Fruit fly (Drosophila melanogaster) whole organism, embryonic: ENCODE measurements around the gene ClpX.

ENCODE experiments used
- Antp ChIP-seq: fragments of 200-800 bp; sonication (Bioruptor generic); optimal IDR thresholded peaks from 3 replicates; lab custom pipeline; 2016; ENCODE audit warnings: missing biosample characterization, missing genetic modification characterization
- BEAF-32 ChIP-seq: fragments of 200-800 bp; sonication (Bioruptor generic); optimal IDR thresholded peaks from 3 replicates; lab custom pipeline; 2017; ENCODE audit warnings: missing biosample characterization, missing genetic modification characterization, mild to moderate bottlenecking, moderate library complexity, missing genetic modification reagents
- C15 ChIP-seq: fragments of 200-800 bp; sonication (Bioruptor generic); IDR thresholded peaks from 3 replicates; pipeline ENCODE4 v1.3.6; 2022; ENCODE audit warnings: missing biosample characterization, missing genetic modification characterization
- CG10147 ChIP-seq: fragments of 200-800 bp; sonication (Bioruptor generic); optimal IDR thresholded peaks from 2 replicates; lab custom pipeline; 2019; ENCODE audit warnings: missing biosample characterization, mild to moderate bottlenecking, missing genetic modification characterization, moderate library complexity
- CG11093 ChIP-seq: fragments of 200-800 bp; sonication (Bioruptor generic); IDR thresholded peaks from 3 replicates; pipeline ENCODE4 v1.3.6; 2022; ENCODE audit warnings: missing biosample characterization, missing genetic modification characterization
- CG12071 ChIP-seq: fragments of 200-800 bp; sonication (Bioruptor generic); optimal IDR thresholded peaks from 3 replicates; lab custom pipeline; 2018; ENCODE audit warnings: missing biosample characterization, mild to moderate bottlenecking, missing genetic modification characterization
- CG12219 ChIP-seq: fragments of 200-800 bp; sonication (Bioruptor generic); optimal IDR thresholded peaks from 3 replicates; lab custom pipeline; 2018; ENCODE audit warnings: missing biosample characterization, mild to moderate bottlenecking, missing genetic modification characterization
- CG12236 ChIP-seq: fragments of 200-800 bp; sonication (Bioruptor generic); optimal IDR thresholded peaks from 2 replicates; lab custom pipeline; 2016; ENCODE audit warnings: missing biosample characterization, missing genetic modification characterization
- CG12769 ChIP-seq: fragments of 200-800 bp; sonication (Bioruptor generic); optimal IDR thresholded peaks from 2 replicates; lab custom pipeline; 2019; ENCODE audit warnings: missing biosample characterization, mild to moderate bottlenecking, missing genetic modification characterization, moderate library complexity
- CG13287 ChIP-seq: fragments of 200-800 bp; sonication (Bioruptor generic); IDR thresholded peaks from 2 replicates; pipeline ENCODE4 v1.3.6; 2022; ENCODE audit warnings: missing biosample characterization, missing genetic modification characterization; ENCODE audit not compliant: partially characterized antibody
- CG15073 ChIP-seq: fragments of 200-800 bp; sonication (Bioruptor generic); optimal IDR thresholded peaks from 2 replicates; lab custom pipeline; 2016; ENCODE audit warnings: missing biosample characterization, missing genetic modification characterization
- CG1529 ChIP-seq: fragments of 200-800 bp; sonication (Bioruptor generic); optimal IDR thresholded peaks from 3 replicates; lab custom pipeline; 2018; ENCODE audit warnings: missing biosample characterization, missing genetic modification characterization
- CG17359 ChIP-seq: fragments of 200-800 bp; sonication (Bioruptor generic); optimal IDR thresholded peaks from 3 replicates; lab custom pipeline; 2018; ENCODE audit warnings: missing biosample characterization, mild to moderate bottlenecking, missing genetic modification characterization, moderate library complexity
- CG2199 ChIP-seq: fragments of 200-800 bp; sonication (Bioruptor generic); IDR thresholded peaks from 3 replicates; pipeline ENCODE4 v1.3.6; 2022; ENCODE audit warnings: missing biosample characterization, missing genetic modification characterization
- CG3407 ChIP-seq: fragments of 200-800 bp; sonication (Bioruptor generic); optimal IDR thresholded peaks from 2 replicates; lab custom pipeline; 2018; ENCODE audit warnings: missing biosample characterization, mild to moderate bottlenecking, missing genetic modification characterization
- CG6272 ChIP-seq: fragments of 200-800 bp; sonication (Bioruptor generic); IDR thresholded peaks from 2 replicates; pipeline ENCODE4 v1.3.6; 2022; ENCODE audit warnings: missing biosample characterization, missing genetic modification characterization
- CG6765 ChIP-seq: fragments of 200-800 bp; sonication (Bioruptor generic); optimal IDR thresholded peaks from 3 replicates; lab custom pipeline; 2017; ENCODE audit warnings: missing biosample characterization, mild to moderate bottlenecking, missing genetic modification characterization
- Elba2 ChIP-seq: fragments of 200-800 bp; sonication (Bioruptor generic); optimal IDR thresholded peaks from 3 replicates; lab custom pipeline; 2016; ENCODE audit warnings: missing biosample characterization, missing genetic modification characterization
- HLH4C ChIP-seq: fragments of 200-800 bp; sonication (Bioruptor generic); IDR thresholded peaks from 3 replicates; pipeline ENCODE4 v1.3.6; 2022; ENCODE audit warnings: missing biosample characterization, missing genetic modification characterization; ENCODE audit not compliant: partially characterized antibody
- Med ChIP-seq: fragments of 200-800 bp; sonication (Bioruptor generic); peaks from one replicate; lab custom pipeline; 2016; ENCODE audit warnings: missing biosample characterization, missing genetic modification characterization, mild to moderate bottlenecking, inconsistent platforms, moderate library complexity
- Nf-YA ChIP-seq: fragments of 200-800 bp; sonication (Bioruptor generic); IDR thresholded peaks from 2 replicates; pipeline ENCODE4 v1.3.6; 2022; ENCODE audit warnings: missing biosample characterization, missing genetic modification characterization
- Oli ChIP-seq: fragments of 200-800 bp; sonication (Bioruptor generic); optimal IDR thresholded peaks from 2 replicates; lab custom pipeline; 2018; ENCODE audit warnings: missing biosample characterization, mild to moderate bottlenecking, missing genetic modification characterization, moderate library complexity
- Pdp1 ChIP-seq, 2 experiments: fragments of 200-800 bp; sonication (Bioruptor generic); optimal IDR thresholded peaks; 3 replicates each; lab custom pipeline; 2016; ENCODE audit warnings: missing biosample characterization in 2 of 2, missing genetic modification characterization in 2 of 2, mild to moderate bottlenecking in 1 of 2, moderate library complexity in 1 of 2
- Ptx1 ChIP-seq: fragments of 200-800 bp; sonication (Bioruptor generic); IDR thresholded peaks from 2 replicates; pipeline ENCODE4 v1.3.6; 2022; ENCODE audit warnings: missing biosample characterization, missing genetic modification characterization
- Sox100B ChIP-seq: fragments of 200-800 bp; sonication (Bioruptor generic); optimal IDR thresholded peaks from 3 replicates; lab custom pipeline; 2018; ENCODE audit warnings: missing biosample characterization, mild to moderate bottlenecking, missing genetic modification characterization
- Trl ChIP-seq, 3 experiments: fragments of >200 bp in 2 of 3; fragments of 200-800 bp in 1 of 3; sonication (Bioruptor generic) in 1 of 3; optimal IDR thresholded peaks; 2 replicates in 1 of 3; 3 replicates in 2 of 3; lab custom pipeline; 2016 to 2017; ENCODE audit warnings: missing biosample characterization in 1 of 3, missing genetic modification characterization in 1 of 3
- Usf ChIP-seq: fragments of 200-800 bp; sonication (Bioruptor generic); optimal IDR thresholded peaks from 2 replicates; lab custom pipeline; 2017; ENCODE audit warnings: missing genotype, missing biosample characterization, missing genetic modification characterization
- az2 ChIP-seq: fragments of 200-800 bp; sonication (Bioruptor generic); optimal IDR thresholded peaks from 3 replicates; lab custom pipeline; 2016; ENCODE audit warnings: missing biosample characterization, missing genetic modification characterization
- cg ChIP-seq: fragments of 200-800 bp; sonication (Bioruptor generic); optimal IDR thresholded peaks from 3 replicates; lab custom pipeline; 2019; ENCODE audit warnings: missing biosample characterization, mild to moderate bottlenecking, missing genetic modification characterization, moderate library complexity
- crol ChIP-seq: fragments of 200-800 bp; sonication (Bioruptor generic); IDR thresholded peaks from 2 replicates; pipeline ENCODE4 v1.3.6; 2022; ENCODE audit warnings: missing biosample characterization, missing genetic modification characterization
- da ChIP-seq: fragments of 200-800 bp; sonication (Bioruptor generic); optimal IDR thresholded peaks from 2 replicates; lab custom pipeline; 2016; ENCODE audit warnings: missing biosample characterization, missing genetic modification characterization
- eve ChIP-seq, 2 experiments: fragments of >200 bp; optimal IDR thresholded peaks; 2 replicates each; lab custom pipeline; 2017; ENCODE audit warnings: missing biosample characterization in 2 of 2, missing genetic modification characterization in 2 of 2
- gfzf ChIP-seq: fragments of 200-800 bp; sonication (Bioruptor generic); optimal IDR thresholded peaks from 2 replicates; lab custom pipeline; 2016; ENCODE audit warnings: missing biosample characterization, mild to moderate bottlenecking, missing genetic modification characterization, moderate library complexity
- ham ChIP-seq: fragments of 200-800 bp; sonication (Bioruptor generic); IDR thresholded peaks from 2 replicates; pipeline ENCODE4 v1.3.6; 2022; ENCODE audit warnings: missing biosample characterization, missing genetic modification characterization
- hbn ChIP-seq: fragments of 200-800 bp; sonication (Bioruptor generic); IDR thresholded peaks from 2 replicates; pipeline ENCODE4 v1.3.6; 2022; ENCODE audit warnings: missing biosample characterization, missing genetic modification characterization; ENCODE audit not compliant: partially characterized antibody
- her ChIP-seq: fragments of 200-800 bp; sonication (Bioruptor generic); optimal IDR thresholded peaks from 2 replicates; lab custom pipeline; 2016; ENCODE audit warnings: missing biosample characterization, missing genetic modification characterization
- hkb ChIP-seq, 2 experiments: fragments of 200-800 bp in 1 of 2; fragments of >200 bp in 1 of 2; sonication (Bioruptor generic) in 1 of 2; IDR thresholded peaks in 1 of 2; optimal IDR thresholded peaks in 1 of 2; 2 replicates each; pipeline versions ENCODE4 v1.3.6 to Lab custom; 2017 to 2022; ENCODE audit warnings: missing biosample characterization in 1 of 2, missing genetic modification characterization in 1 of 2
- nom ChIP-seq: fragments of 200-800 bp; sonication (Bioruptor generic); optimal IDR thresholded peaks from 2 replicates; lab custom pipeline; 2017; ENCODE audit warnings: missing biosample characterization, missing genetic modification characterization, mild to moderate bottlenecking, moderate library complexity, missing genetic modification reagents
- otp ChIP-seq: fragments of 200-800 bp; sonication (Bioruptor generic); IDR thresholded peaks from 3 replicates; pipeline ENCODE4, ENCODE4 v1.3.6; 2022; ENCODE audit warnings: missing biosample characterization, missing genetic modification characterization
- sens ChIP-seq: fragments of 200-800 bp; sonication (Bioruptor generic); peaks from one replicate; lab custom pipeline; 2016; ENCODE audit warnings: missing biosample characterization, missing genetic modification characterization
- sim ChIP-seq: fragments of 200-800 bp; sonication (Bioruptor generic); IDR thresholded peaks from 2 replicates; pipeline ENCODE4 v1.3.6; 2022; ENCODE audit warnings: missing biosample characterization, missing genetic modification characterization
- so ChIP-seq: fragments of 200-800 bp; sonication (Bioruptor generic); IDR thresholded peaks from 3 replicates; pipeline ENCODE4 v1.3.6; 2022; ENCODE audit warnings: missing biosample characterization, missing genetic modification characterization
- sr ChIP-seq: fragments of 200-800 bp; sonication (Bioruptor generic); IDR thresholded peaks from 3 replicates; pipeline ENCODE4 v1.3.6; 2022; ENCODE audit warnings: missing biosample characterization, missing genetic modification characterization
- tll ChIP-seq, 2 experiments: fragments of 200-800 bp in 1 of 2; fragments of >200 bp in 1 of 2; sonication (Bioruptor generic) in 1 of 2; optimal IDR thresholded peaks; 2 replicates each; lab custom pipeline; 2017 to 2019; ENCODE audit warnings: missing biosample characterization in 2 of 2, missing genetic modification characterization in 2 of 2, mild to moderate bottlenecking in 1 of 2, moderate library complexity in 1 of 2
- twi ChIP-seq: fragments of 200-800 bp; optimal IDR thresholded peaks from 2 replicates; lab custom pipeline; 2019; ENCODE audit warnings: missing biosample characterization, mild to moderate bottlenecking, missing genetic modification characterization, moderate library complexity
- wek ChIP-seq: fragments of 200-800 bp; sonication (Bioruptor generic); optimal IDR thresholded peaks from 3 replicates; lab custom pipeline; 2018; ENCODE audit warnings: missing biosample characterization, mild to moderate bottlenecking, missing genetic modification characterization, moderate library complexity
- yki ChIP-seq: fragments of >200 bp; optimal IDR thresholded peaks from 3 replicates; lab custom pipeline; 2018
- zf30C ChIP-seq: fragments of 200-800 bp; sonication (Bioruptor generic); optimal IDR thresholded peaks from 3 replicates; lab custom pipeline; 2018; ENCODE audit warnings: missing biosample characterization, mild to moderate bottlenecking, missing genetic modification characterization

The ClpX gene

dm6 chr3R:19859370-19860033 lies 44.0 kb downstream of the ClpX start (continued):
- no peak for TF ChIP-seq Ptx1 (GFP tag; lab: Robert Waterston, UW)
- TF ChIP-seq CG12769 (tag; lab: Kevin White, UChicago): peak; percentile 70
- peak; percentile 18 for TF ChIP-seq CG12071 (GFP tag; lab: Kevin White, UChicago)
- TF ChIP-seq her (GFP tag; lab: Kevin White, UChicago): no peak
- TF ChIP-seq hbn (GFP tag; lab: Robert Waterston, UW): no peak
- no peak for TF ChIP-seq Sox100B
- TF ChIP-seq CG12236 (GFP tag; lab: Kevin White, UChicago): no peak
- TF ChIP-seq tll (GFP tag; optimal IDR thresholded peaks at IDR 0.05; lab: Kevin White, UChicago): no peak
- TF ChIP-seq az2 (GFP tag; lab: Kevin White, UChicago): no peak
- TF ChIP-seq hkb (optimal IDR thresholded peaks at IDR 0.05; lab: Kevin White, UChicago): no peak
- no peak for TF ChIP-seq hkb (GFP tag; IDR thresholded peaks at IDR 0.05; lab: Robert Waterston, UW)
- no peak for TF ChIP-seq BEAF-32
- no peak for TF ChIP-seq CG6765 (GFP tag; lab: Kevin White, UChicago)
- TF ChIP-seq CG10147 (GFP tag; lab: Kevin White, UChicago): no peak

DNA sequence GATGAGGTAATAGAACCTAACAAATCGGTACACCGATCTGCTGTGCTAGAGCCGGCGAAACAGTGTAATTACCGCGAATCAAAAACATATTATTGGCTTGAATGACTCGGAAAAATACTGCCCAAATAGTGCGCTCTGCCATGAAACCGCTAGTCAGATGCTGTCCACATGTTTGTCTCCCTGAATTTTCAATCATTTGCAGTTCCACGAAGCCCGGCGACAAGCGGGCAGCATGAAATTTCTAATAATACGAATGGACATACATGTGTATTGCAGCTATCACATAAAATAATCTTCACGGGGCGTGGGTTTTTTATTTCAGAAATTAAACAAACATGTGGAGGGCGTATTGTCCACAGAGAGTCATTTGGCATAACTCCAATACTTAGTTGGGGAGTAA lies 44.5 kb downstream of the ClpX start:
- TF ChIP-seq da (GFP tag; lab: Kevin White, UChicago): no peak
- TF ChIP-seq Pdp1 (GFP tag; optimal IDR thresholded peaks at IDR 0.05; lab: Kevin White, UChicago): peak in 1 of 2 experiments; percentile 18
- 0 out of 3 replicates have a peak, but pooled peaks have one; percentile 46 for TF ChIP-seq CG2199 (GFP tag; lab: Robert Waterston, UW)
- TF ChIP-seq wek (GFP tag; lab: Kevin White, UChicago): no peak
- 0 out of 3 replicates have a peak, but pooled peaks have one; percentile 34 for TF ChIP-seq sr (GFP tag; lab: Robert Waterston, UW)
- no peak for TF ChIP-seq zf30C (GFP tag; lab: Kevin White, UChicago)
- TF ChIP-seq Sox100B: no peak
- TF ChIP-seq Nf-YA (GFP tag; lab: Robert Waterston, UW): no peak
- TF ChIP-seq CG1529 (GFP tag; lab: Kevin White, UChicago): no peak
- TF ChIP-seq CG12219 (GFP tag; lab: Kevin White, UChicago): no peak
- TF ChIP-seq sens: peak; percentile 26
- TF ChIP-seq Trl (optimal IDR thresholded peaks at IDR 0.05; lab: Kevin White, UChicago): no peak
- TF ChIP-seq Trl (GFP tag; optimal IDR thresholded peaks at IDR 0.05; lab: Kevin White, UChicago): no peak
- no peak for TF ChIP-seq CG3407 (GFP tag; lab: Kevin White, UChicago)
- TF ChIP-seq C15 (GFP tag; lab: Robert Waterston, UW): no peak
- TF ChIP-seq yki (lab: Kevin White, UChicago): no peak
- no peak for TF ChIP-seq gfzf (GFP tag; lab: Kevin White, UChicago)
- TF ChIP-seq sim (GFP tag; lab: Robert Waterston, UW): no peak
- no peak for TF ChIP-seq otp (GFP tag; lab: Robert Waterston, UW)
- TF ChIP-seq Elba2: no peak
- TF ChIP-seq CG12769 (tag; lab: Kevin White, UChicago): no peak
- TF ChIP-seq ham (GFP tag; lab: Robert Waterston, UW): no peak
- no peak for TF ChIP-seq crol (GFP tag; lab: Robert Waterston, UW)
- TF ChIP-seq HLH4C (GFP tag; lab: Robert Waterston, UW): no peak
- TF ChIP-seq Med (GFP tag; lab: Kevin White, UChicago): peak; percentile 14
- no peak for TF ChIP-seq CG6272 (GFP tag; lab: Robert Waterston, UW)
- TF ChIP-seq eve (GFP tag; optimal IDR thresholded peaks at IDR 0.05; lab: Kevin White, UChicago): no peak
- no peak for TF ChIP-seq CG10147 (GFP tag; lab: Kevin White, UChicago)
- no peak for TF ChIP-seq Antp (GFP tag; lab: Kevin White, UChicago)
- TF ChIP-seq CG13287 (GFP tag; lab: Robert Waterston, UW): no peak
- TF ChIP-seq CG11093 (GFP tag; lab: Robert Waterston, UW): no peak
- TF ChIP-seq CG15073: no peak
- TF ChIP-seq cg (GFP tag; lab: Kevin White, UChicago): no peak
- no peak for TF ChIP-seq CG17359 (tag; lab: Kevin White, UChicago)
- no peak for TF ChIP-seq Oli (tag; lab: Kevin White, UChicago)
- TF ChIP-seq so: no peak
- no peak for TF ChIP-seq nom (GFP tag; lab: Kevin White, UChicago)
- TF ChIP-seq twi (tag; lab: Kevin White, UChicago): peak; percentile 99
- TF ChIP-seq Usf: no peak
